Worm (Caenorhabditis elegans) whole organism, young adult: ENCODE data around the gene fbxb-59.

ENCODE experiments used
- C06A6.2 ChIP-seq: fragments of 200-800 bp; sonication (Bioruptor generic); conservative IDR thresholded peaks from 2 replicates; pipeline ENCODE4 v1.3.6; 2022; ENCODE audit warnings: missing genetic modification characterization, missing compliant biosample characterization
- C17E4.6 ChIP-seq: fragments of 200-800 bp; sonication (Bioruptor generic); IDR thresholded peaks from 2 replicates; pipeline ENCODE4 v1.3.6; 2022; ENCODE audit warnings: missing genetic modification reagents, missing genetic modification characterization, missing compliant biosample characterization
- Y53G8AR.9 ChIP-seq: fragments of 200-800 bp; sonication (Bioruptor generic); conservative IDR thresholded peaks from 2 replicates; pipeline ENCODE4 v1.3.6; 2022; ENCODE audit warnings: missing genetic modification reagents, missing genetic modification characterization, missing compliant biosample characterization
- dpff-1 ChIP-seq: sonication (generic microtip); optimal IDR thresholded peaks from 2 replicates; lab custom pipeline; 2017; ENCODE audit warnings: mild to moderate bottlenecking, missing genetic modification characterization, missing compliant biosample characterization
- hlh-26 ChIP-seq: fragments of 200-800 bp; sonication (Bioruptor generic); conservative IDR thresholded peaks from 2 replicates; pipeline ENCODE4 v1.3.6; 2022; ENCODE audit warnings: missing genetic modification reagents, missing genetic modification characterization, missing compliant biosample characterization
- let-526 ChIP-seq: fragments of 200-800 bp; sonication (Bioruptor generic); IDR thresholded peaks from 2 replicates; pipeline ENCODE4 v1.3.6; 2022; ENCODE audit warnings: missing genetic modification reagents, missing genetic modification characterization, missing compliant biosample characterization
- lin-35 ChIP-seq, 3 experiments: fragments of 150-350 bp in 2 of 3; sonication (generic microtip) in 1 of 3; optimal IDR thresholded peaks; 2 replicates each; lab custom pipeline; 2014 to 2018; ENCODE audit warnings: missing biosample characterization in 3 of 3, missing genetic modification characterization in 3 of 3, missing genetic modification reagents in 3 of 3
- mes-4 ChIP-seq: sonication (generic microtip); optimal IDR thresholded peaks from 2 replicates; lab custom pipeline; 2016; ENCODE audit warnings: missing genotype, missing genetic modification characterization, missing compliant biosample characterization
- mxl-1 ChIP-seq: sonication (generic microtip); optimal IDR thresholded peaks from 2 replicates; lab custom pipeline; 2016; ENCODE audit warnings: missing genetic modification characterization, missing compliant biosample characterization
- nhr-90 ChIP-seq: sonication (generic microtip); optimal IDR thresholded peaks from 2 replicates; lab custom pipeline; 2016; ENCODE audit warnings: missing genotype, mild to moderate bottlenecking, missing genetic modification characterization, missing compliant biosample characterization
- ztf-22 ChIP-seq: fragments of 200-800 bp; sonication (Bioruptor generic); optimal IDR thresholded peaks from 2 replicates; lab custom pipeline; 2018; ENCODE audit warnings: mild to moderate bottlenecking, missing genetic modification characterization, moderate library complexity, missing compliant biosample characterization

- TF ChIP-seq nhr-90 (tag; lab: Kevin White, UChicago): no peak
- TF ChIP-seq ztf-22 (GFP tag; lab: Kevin White, UChicago): no peak
- no peak for TF ChIP-seq dpff-1 (tag; lab: Kevin White, UChicago)
- TF ChIP-seq let-526 (GFP tag; lab: Robert Waterston, UW): no peak
- no peak for TF ChIP-seq lin-35 (GFP tag; optimal IDR thresholded peaks at IDR 0.05; lab: Kevin White, UChicago)
- no peak for TF ChIP-seq Y53G8AR.9
- TF ChIP-seq hlh-26 (GFP tag; lab: Robert Waterston, UW): no peak
- no peak for TF ChIP-seq mxl-1 (tag; lab: Kevin White, UChicago)
- no peak for TF ChIP-seq C17E4.6 (GFP tag; lab: Robert Waterston, UW)
- no peak for TF ChIP-seq mes-4
- no peak for TF ChIP-seq C06A6.2 (GFP tag; lab: Robert Waterston, UW)
These were observed 47.8 kb downstream of the fbxb-59 start, which contains the start of gene F19B2.6 for ce11 chrV:20158223-20158622.
